Worm (Caenorhabditis elegans) whole organism, L4 larva: ENCODE data around the gene C25G4.8.

ENCODE experiments used
- D1046.2 ChIP-seq: fragments of 200-800 bp; sonication (Bioruptor generic); IDR thresholded peaks from 2 replicates; pipeline ENCODE4 v1.3.6; 2022; ENCODE audit warnings: missing genetic modification characterization, missing compliant biosample characterization
- F26F4.8 ChIP-seq: fragments of 200-800 bp; sonication (Bioruptor generic); conservative IDR thresholded peaks from 2 replicates; pipeline ENCODE4 v1.3.6; 2022; ENCODE audit warnings: missing genetic modification characterization, missing compliant biosample characterization
- F44E2.7 ChIP-seq: fragments of 200-800 bp; sonication (Bioruptor generic); IDR thresholded peaks from 2 replicates; pipeline ENCODE4 v2.1.2; 2022; ENCODE audit warnings: missing genetic modification characterization, missing compliant biosample characterization
- F49E8.2 ChIP-seq: sonication (generic microtip); optimal IDR thresholded peaks from 2 replicates; lab custom pipeline; 2016; ENCODE audit warnings: missing compliant biosample characterization, mild to moderate bottlenecking, missing genetic modification characterization, borderline replicate concordance
- T20F7.1 ChIP-seq: fragments of 200-800 bp; sonication (Bioruptor generic); optimal IDR thresholded peaks from 2 replicates; lab custom pipeline; 2018; ENCODE audit warnings: mild to moderate bottlenecking, missing genetic modification characterization, missing compliant biosample characterization
- T26A8.4 ChIP-seq: fragments of 200-800 bp; sonication (Bioruptor generic); IDR thresholded peaks from 2 replicates; pipeline ENCODE4 v1.3.6; 2022; ENCODE audit warnings: missing genetic modification characterization, missing compliant biosample characterization
- Y105C5A.15 ChIP-seq: fragments of 200-800 bp; sonication (Bioruptor generic); IDR thresholded peaks from 2 replicates; pipeline ENCODE4 v1.3.6; 2022; ENCODE audit warnings: missing genetic modification characterization, missing compliant biosample characterization
- Y75B8A.6 ChIP-seq: fragments of 200-800 bp; sonication (Bioruptor generic); IDR thresholded peaks from 2 replicates; pipeline ENCODE4 v1.3.6; 2022; ENCODE audit warnings: missing genetic modification reagents, missing genetic modification characterization, missing compliant biosample characterization
- aly-2 ChIP-seq: sonication (generic microtip); optimal IDR thresholded peaks from 2 replicates; lab custom pipeline; 2018; ENCODE audit warnings: missing biosample characterization, missing genetic modification characterization
- ama-1 ChIP-seq: fragments of 150-350 bp; optimal IDR thresholded peaks from 2 replicates; lab custom pipeline; 2014; ENCODE audit warnings: inconsistent platforms, mixed read lengths
- arid-1 ChIP-seq: fragments of 200-800 bp; sonication (Bioruptor generic); conservative IDR thresholded peaks from 2 replicates; pipeline ENCODE4 v1.3.6; 2022; ENCODE audit warnings: missing genetic modification reagents, missing genetic modification characterization, missing compliant biosample characterization
- attf-4 ChIP-seq: sonication (generic microtip); optimal IDR thresholded peaks from 3 replicates; lab custom pipeline; 2017; ENCODE audit warnings: missing biosample characterization, missing genetic modification characterization
- ceh-32 ChIP-seq: sonication (generic microtip); optimal IDR thresholded peaks from 2 replicates; lab custom pipeline; 2016; ENCODE audit warnings: mild to moderate bottlenecking, missing genetic modification characterization, missing compliant biosample characterization; ENCODE audit not compliant: poor library complexity
- ceh-44 ChIP-seq: fragments of 200-800 bp; sonication (Bioruptor generic); IDR thresholded peaks from 2 replicates; pipeline ENCODE4 v1.3.6; 2022; ENCODE audit warnings: missing genetic modification reagents, missing genetic modification characterization, missing compliant biosample characterization
- daf-16 ChIP-seq, 3 experiments: sonication (generic microtip); optimal IDR thresholded peaks; 2 replicates each; lab custom pipeline; 2016 to 2017; ENCODE audit warnings: missing genetic modification characterization in 3 of 3, missing genetic modification reagents in 3 of 3, mild to moderate bottlenecking in 2 of 3, missing compliant biosample characterization in 2 of 3, missing biosample characterization in 1 of 3, moderate library complexity in 1 of 3
- daf-19 ChIP-seq: fragments of 200-800 bp; sonication (Bioruptor generic); conservative IDR thresholded peaks from 2 replicates; pipeline ENCODE4 v1.3.6; 2022; ENCODE audit warnings: missing genetic modification characterization, missing compliant biosample characterization
- daf-8 ChIP-seq: fragments of 200-800 bp; sonication (Bioruptor generic); IDR thresholded peaks from 2 replicates; pipeline ENCODE4 v1.3.6; 2022; ENCODE audit warnings: missing genetic modification characterization, missing compliant biosample characterization
- dmd-9 ChIP-seq: fragments of 200-800 bp; sonication (Bioruptor generic); IDR thresholded peaks from 2 replicates; pipeline ENCODE4 v1.3.6; 2022; ENCODE audit warnings: missing genetic modification reagents, missing genetic modification characterization, missing compliant biosample characterization
- dve-1 ChIP-seq: sonication (generic microtip); optimal IDR thresholded peaks from 2 replicates; lab custom pipeline; 2017; ENCODE audit warnings: antibody characterized with exemption, mild to moderate bottlenecking, missing genetic modification characterization, missing compliant biosample characterization; ENCODE audit not compliant: insufficient read depth
- hif-1 ChIP-seq, 2 experiments: sonication (generic microtip); optimal IDR thresholded peaks; 2 replicates each; lab custom pipeline; 2016 to 2017; ENCODE audit warnings: missing compliant biosample characterization in 2 of 2, missing genetic modification characterization in 2 of 2, missing genetic modification reagents in 2 of 2, missing genotype in 2 of 2, mild to moderate bottlenecking in 1 of 2
- hmg-1.1 ChIP-seq: fragments of 200-800 bp; sonication (Bioruptor generic); IDR thresholded peaks from 2 replicates; pipeline ENCODE4 v1.3.6; 2022; ENCODE audit warnings: missing genetic modification reagents, missing genetic modification characterization, missing compliant biosample characterization
- lin-1 ChIP-seq: fragments of 200-800 bp; sonication (Bioruptor generic); IDR thresholded peaks from 2 replicates; pipeline ENCODE4 v1.3.6; 2022; ENCODE audit warnings: missing genetic modification reagents, missing genetic modification characterization, missing compliant biosample characterization
- lin-13 ChIP-seq: fragments of 150-350 bp; optimal IDR thresholded peaks from 2 replicates; lab custom pipeline; 2014; ENCODE audit warnings: missing biosample characterization, missing genetic modification reagents, missing genetic modification characterization
- lin-15B ChIP-seq: fragments of 150-350 bp; sonication (generic microtip); optimal IDR thresholded peaks from 3 replicates; lab custom pipeline; 2014; ENCODE audit warnings: missing biosample characterization, missing genetic modification characterization
- lin-38 ChIP-seq: fragments of 200-800 bp; sonication (Bioruptor generic); IDR thresholded peaks from 2 replicates; pipeline ENCODE4 v1.3.6; 2022; ENCODE audit warnings: missing genetic modification reagents, missing genetic modification characterization, missing compliant biosample characterization
- lin-39 ChIP-seq: fragments of 150-350 bp; optimal IDR thresholded peaks from 2 replicates; lab custom pipeline; 2014; ENCODE audit warnings: missing biosample characterization, missing genetic modification reagents, missing genetic modification characterization
- lsy-2 ChIP-seq, 2 experiments: fragments of 150-350 bp in 1 of 2; sonication (generic microtip) in 1 of 2; optimal IDR thresholded peaks; 2 replicates each; lab custom pipeline; 2014 to 2017; ENCODE audit warnings: missing biosample characterization in 2 of 2, missing genetic modification characterization in 2 of 2
- madf-5 ChIP-seq, 2 experiments: fragments of 200-800 bp; sonication (Bioruptor generic); IDR thresholded peaks; 2 replicates each; pipeline ENCODE4 v1.3.6; 2022; ENCODE audit warnings: missing compliant biosample characterization in 2 of 2, missing genetic modification characterization in 2 of 2
- mdt-29 ChIP-seq: fragments of 200-800 bp; sonication (Bioruptor generic); IDR thresholded peaks from 2 replicates; pipeline ENCODE4 v1.3.6; 2022; ENCODE audit warnings: missing genetic modification reagents, missing genetic modification characterization, missing compliant biosample characterization
- mep-1 ChIP-seq: fragments of 150-350 bp; sonication (generic microtip); optimal IDR thresholded peaks from 3 replicates; lab custom pipeline; 2014; ENCODE audit warnings: missing biosample characterization, missing genetic modification characterization
- mxl-2 ChIP-seq: fragments of 200-800 bp; sonication (Bioruptor generic); conservative IDR thresholded peaks from 2 replicates; pipeline ENCODE4 v1.3.6; 2022; ENCODE audit warnings: missing genetic modification reagents, missing genetic modification characterization, missing compliant biosample characterization
- nhr-102 ChIP-seq: sonication (generic microtip); optimal IDR thresholded peaks from 2 replicates; lab custom pipeline; 2016; ENCODE audit warnings: mild to moderate bottlenecking, missing genetic modification characterization, moderate library complexity, missing compliant biosample characterization
- nhr-111 ChIP-seq: fragments of 200-800 bp; sonication (Bioruptor generic); optimal IDR thresholded peaks from 2 replicates; lab custom pipeline; 2018; ENCODE audit warnings: mild to moderate bottlenecking, missing genetic modification characterization, missing compliant biosample characterization
- nhr-6 ChIP-seq: fragments of 150-350 bp; optimal IDR thresholded peaks from 2 replicates; lab custom pipeline; 2014; ENCODE audit warnings: missing biosample characterization, missing genetic modification characterization
- php-3 ChIP-seq: fragments of 200-800 bp; sonication (Bioruptor generic); IDR thresholded peaks from 2 replicates; pipeline ENCODE4 v1.3.6; 2022; ENCODE audit warnings: missing genetic modification reagents, missing genetic modification characterization, missing compliant biosample characterization
- sdz-12 ChIP-seq: fragments of 200-800 bp; sonication (Bioruptor generic); optimal IDR thresholded peaks from 2 replicates; lab custom pipeline; 2018; ENCODE audit warnings: mild to moderate bottlenecking, missing genetic modification characterization, missing compliant biosample characterization
- spr-3 ChIP-seq: fragments of 200-800 bp; sonication (Bioruptor generic); optimal IDR thresholded peaks from 2 replicates; lab custom pipeline; 2018; ENCODE audit warnings: mild to moderate bottlenecking, missing genetic modification characterization, missing compliant biosample characterization
- unc-130 ChIP-seq: sonication (generic microtip); optimal IDR thresholded peaks from 2 replicates; lab custom pipeline; 2016; ENCODE audit warnings: missing genetic modification reagents, missing genetic modification characterization, missing compliant biosample characterization
- vab-7 ChIP-seq: fragments of 200-800 bp; sonication (Bioruptor generic); IDR thresholded peaks from 2 replicates; pipeline ENCODE4 v1.3.6; 2022; ENCODE audit warnings: missing genetic modification reagents, missing genetic modification characterization, missing compliant biosample characterization
- zfp-3 ChIP-seq: fragments of 200-800 bp; sonication (Bioruptor generic); conservative IDR thresholded peaks from 2 replicates; pipeline ENCODE4 v1.3.6; 2022; ENCODE audit warnings: missing genetic modification reagents, missing genetic modification characterization, missing compliant biosample characterization
- ztf-7 ChIP-seq: fragments of 150-350 bp; optimal IDR thresholded peaks from 2 replicates; lab custom pipeline; 2014; ENCODE audit warnings: missing biosample characterization, missing genetic modification characterization

The C25G4.8 gene

ce11 chrIV:12417536-12418195, 45.6 kb downstream of the C25G4.8 start, which contains the start of gene F08G5.3 (continued):
- TF ChIP-seq F26F4.8 (GFP tag; lab: Robert Waterston, UW) (peak; percentile 90), ztf-7 (tag; lab: Kevin White, UChicago) (peak; percentile 78), lsy-2 (tag; optimal IDR thresholded peaks at IDR 0.05; lab: Kevin White, UChicago) (peak in 1 of 2 experiments; percentile 58), lin-38 (GFP tag; lab: Robert Waterston, UW) (peak; percentile 82), F44E2.7 (no peak), Y105C5A.15 (peak; percentile 85; the same call in 1 of the 2 replicates), daf-8 (GFP tag; lab: Robert Waterston, UW) (no peak), zfp-3 (peak; percentile 81), mxl-2 (GFP tag; lab: Robert Waterston, UW) (0 out of 2 replicates have a peak, but pooled peaks have one; percentile 34), lin-1 (GFP tag; lab: Robert Waterston, UW) (peak; percentile 55; the same call in 1 of the 2 replicates), hif-1 (tag; optimal IDR thresholded peaks at IDR 0.05; lab: Kevin White, UChicago) (peak in 1 of 2 experiments; percentile 33), nhr-102 (tag; lab: Kevin White, UChicago) (peak; percentile 65), lin-13 (GFP tag; lab: Kevin White, UChicago) (no peak), php-3 (peak; percentile 31; the same call in 1 of the 2 replicates), arid-1 (GFP tag; lab: Robert Waterston, UW) (peak; percentile 86), mdt-29 (GFP tag; lab: Robert Waterston, UW) (peak; percentile 72; the same call in 1 of the 2 replicates), unc-130 (GFP tag; lab: Kevin White, UChicago) (peak; percentile 68), T26A8.4 (GFP tag; lab: Robert Waterston, UW) (peak; percentile 67), mep-1 (tag; lab: Kevin White, UChicago) (peak; percentile 49), Y75B8A.6 (0 out of 2 replicates have a peak, but pooled peaks have one; percentile 53), daf-19 (GFP tag; lab: Robert Waterston, UW) (no peak), lin-15B (tag; lab: Kevin White, UChicago) (no peak), D1046.2 (GFP tag; lab: Robert Waterston, UW) (peak; percentile 82; the same call in 1 of the 2 replicates), spr-3 (GFP tag; lab: Kevin White, UChicago) (peak; percentile 53), daf-16 (GFP tag; optimal IDR thresholded peaks at IDR 0.05; lab: Kevin White, UChicago) (peak in 1 of 2 experiments; percentile 80), daf-16 (tag; optimal IDR thresholded peaks at IDR 0.05; lab: Kevin White, UChicago) (peak; percentile 44), attf-4 (no peak), lin-39 (tag; lab: Kevin White, UChicago) (no peak), ceh-44 (GFP tag; lab: Robert Waterston, UW) (0 out of 2 replicates have a peak, but pooled peaks have one; percentile 43), dmd-9 (GFP tag; lab: Robert Waterston, UW) (peak; percentile 74; the same call in 1 of the 2 replicates), T20F7.1 (GFP tag; lab: Kevin White, UChicago) (peak; percentile 41), sdz-12 (no peak), nhr-111 (GFP tag; lab: Kevin White, UChicago) (peak; percentile 69), F49E8.2 (tag; lab: Kevin White, UChicago) (peak; percentile 51), vab-7 (GFP tag; lab: Robert Waterston, UW) (peak; percentile 91), ceh-32 (no peak), ama-1 (lab: Kevin White, UChicago) (no peak), madf-5 (GFP tag; IDR thresholded peaks at IDR 0.05; lab: Robert Waterston, UW) (peak in 1 of 2 experiments; percentile 66; a peak in 1 of 4 replicates), aly-2 (tag; lab: Kevin White, UChicago) (no peak), hmg-1.1 (GFP tag; lab: Robert Waterston, UW) (peak; percentile 76), nhr-6 (peak; percentile 50), dve-1 (tag; lab: Kevin White, UChicago) (peak; percentile 52)
